Worm (Caenorhabditis elegans): ENCODE measurements around the gene rps-23.

rps-23 gene

ce11 chrIV:12391003-12391637 is at the start of gene rps-23, which contains the start of gene dpm-3:
Gene rps-23, minus strand, starts transcription at chrIV:12391053.
Gene dpm-3, plus strand, starts transcription at chrIV:12391587.
- TF ChIP-seq aly-2 (tag; optimal IDR thresholded peaks at IDR 0.05) = no peak
- TF ChIP-seq nhr-12 (tag; optimal IDR thresholded peaks at IDR 0.05) = no peak
- TF ChIP-seq ZK546.5 (tag; optimal IDR thresholded peaks at IDR 0.05) = peak; percentile 98
- TF ChIP-seq skn-1 (tag; optimal IDR thresholded peaks at IDR 0.05) = peak; percentile 75
- TF ChIP-seq fos-1 (tag; optimal IDR thresholded peaks at IDR 0.05) = peak; percentile 81
- TF ChIP-seq snpc-4 (tag; optimal IDR thresholded peaks at IDR 0.05) = peak; percentile 79
- TF ChIP-seq nhr-6 (tag; optimal IDR thresholded peaks at IDR 0.05) = peak; percentile 76
- TF ChIP-seq mdl-1 (tag; optimal IDR thresholded peaks at IDR 0.05) = peak; percentile 33 to 49
- no peak for TF ChIP-seq lin-39 (tag; optimal IDR thresholded peaks at IDR 0.05)
- peak; percentile 88 for TF ChIP-seq nhr-21 (tag; optimal IDR thresholded peaks at IDR 0.05)
- TF ChIP-seq elt-1 (tag; optimal IDR thresholded peaks at IDR 0.05) = no peak
- TF ChIP-seq lsy-2 (tag; optimal IDR thresholded peaks at IDR 0.05) = peak; percentile 99 to 100
- no peak for TF ChIP-seq unc-62 (GFP tag; optimal IDR thresholded peaks at IDR 0.05)
- peak; percentile 93 for TF ChIP-seq sma-9 (GFP tag; optimal IDR thresholded peaks at IDR 0.05)
- no peak for TF ChIP-seq sma-9 (tag; optimal IDR thresholded peaks at IDR 0.05)
- TF ChIP-seq unc-39 (tag; optimal IDR thresholded peaks at IDR 0.05) = no peak
- peak; percentile 75 for TF ChIP-seq blmp-1 (tag; optimal IDR thresholded peaks at IDR 0.05; ENCODE audit: insufficient read depth)
- no peak for TF ChIP-seq dmd-4 (tag; optimal IDR thresholded peaks at IDR 0.05)
- TF ChIP-seq Y55F3AM.14 (GFP tag; optimal IDR thresholded peaks at IDR 0.05) = peak; percentile 73
- peak; percentile 61 for TF ChIP-seq zag-1 (tag; optimal IDR thresholded peaks at IDR 0.05)
- TF ChIP-seq ztf-4 (tag; optimal IDR thresholded peaks at IDR 0.05) = peak; percentile 86
- no peak for TF ChIP-seq nhr-10 (tag; optimal IDR thresholded peaks at IDR 0.05)
- peak; percentile 73 for TF ChIP-seq egl-27 (tag; optimal IDR thresholded peaks at IDR 0.05)
- peak; percentile 96 for TF ChIP-seq C34F6.9 (tag; optimal IDR thresholded peaks at IDR 0.05)
- peak; percentile 95 for TF ChIP-seq sma-3 (GFP tag; optimal IDR thresholded peaks at IDR 0.05)
- peak; percentile 88 for TF ChIP-seq sem-4 (tag; optimal IDR thresholded peaks at IDR 0.05)
- peak; percentile 92 for TF ChIP-seq gmeb-1 (tag; optimal IDR thresholded peaks at IDR 0.05)
- TF ChIP-seq F13H6.1 (tag; optimal IDR thresholded peaks at IDR 0.05) = peak; percentile 89
- TF ChIP-seq nhr-77 (tag; optimal IDR thresholded peaks at IDR 0.05) = peak; percentile 50
- peak; percentile 80 for TF ChIP-seq mab-5 (tag; optimal IDR thresholded peaks at IDR 0.05)
- no peak for TF ChIP-seq ztf-1 (GFP tag; conservative IDR thresholded peaks at IDR 0.05)
- no peak for TF ChIP-seq nhr-23 (tag; optimal IDR thresholded peaks at IDR 0.05)
- peak; percentile 99 for TF ChIP-seq nhr-129 (tag; optimal IDR thresholded peaks at IDR 0.05)
- TF ChIP-seq ceh-16 (tag; optimal IDR thresholded peaks at IDR 0.05) = peak; percentile 8
- TF ChIP-seq mbf-1 (tag; optimal IDR thresholded peaks at IDR 0.05) = no peak
- TF ChIP-seq lin-11 (tag; optimal IDR thresholded peaks at IDR 0.05) = peak; percentile 97
- peak; percentile 98 for TF ChIP-seq unc-55 (GFP tag; optimal IDR thresholded peaks at IDR 0.05)
- peak; percentile 96 for TF ChIP-seq lin-13 (GFP tag; optimal IDR thresholded peaks at IDR 0.05)
- peak; percentile 25 for TF ChIP-seq ama-1 (optimal IDR thresholded peaks at IDR 0.05)
- TF ChIP-seq nhr-237 (tag; optimal IDR thresholded peaks at IDR 0.05) = peak; percentile 62
- no peak for TF ChIP-seq peb-1 (tag; optimal IDR thresholded peaks at IDR 0.05)
- no peak for TF ChIP-seq ztf-11 (tag; optimal IDR thresholded peaks at IDR 0.05)
- no peak for TF ChIP-seq alr-1 (tag; optimal IDR thresholded peaks at IDR 0.05)
- TF ChIP-seq R02D3.7 (tag; optimal IDR thresholded peaks at IDR 0.05) = peak; percentile 51
- peak; percentile 90 for TF ChIP-seq ceh-82 (tag; optimal IDR thresholded peaks at IDR 0.05)
- TF ChIP-seq elt-3 (tag; optimal IDR thresholded peaks at IDR 0.05) = no peak
- peak; percentile 93 for TF ChIP-seq nhr-25 (tag; optimal IDR thresholded peaks at IDR 0.05)
- TF ChIP-seq crh-2 (tag; optimal IDR thresholded peaks at IDR 0.05) = peak; percentile 96
- peak; percentile 11 for TF ChIP-seq nhr-11 (tag; optimal IDR thresholded peaks at IDR 0.05)
